Worm (Caenorhabditis elegans) whole organism, L1 larva: ENCODE measurements around the gene nhl-2.

Experiments
- C04F5.9 ChIP-seq: sonication (generic microtip); optimal IDR thresholded peaks from 2 replicates; lab custom pipeline; 2016; ENCODE audit warnings: missing genetic modification characterization, missing compliant biosample characterization
- C16A3.4 ChIP-seq: fragments of 150-350 bp; optimal IDR thresholded peaks from 2 replicates; lab custom pipeline; 2014; ENCODE audit warnings: missing biosample characterization, missing genetic modification characterization
- C34B4.2 ChIP-seq: sonication (generic microtip); optimal IDR thresholded peaks from 2 replicates; lab custom pipeline; 2017; ENCODE audit warnings: mild to moderate bottlenecking, missing genetic modification characterization, missing compliant biosample characterization
- F16B12.6 ChIP-seq: fragments of 150-350 bp; optimal IDR thresholded peaks from 2 replicates; lab custom pipeline; 2014; ENCODE audit warnings: missing biosample characterization, missing genetic modification characterization
- Y116A8C.19 ChIP-seq: sonication (generic microtip); optimal IDR thresholded peaks from 2 replicates; lab custom pipeline; 2016; ENCODE audit warnings: missing compliant biosample characterization, missing genetic modification characterization, borderline replicate concordance
- aha-1 ChIP-seq: fragments of 150-350 bp; optimal IDR thresholded peaks from 2 replicates; lab custom pipeline; 2014; ENCODE audit warnings: missing biosample characterization, missing genetic modification characterization
- alr-1 ChIP-seq: fragments of 200-800 bp; sonication (Bioruptor generic); optimal IDR thresholded peaks from 2 replicates; lab custom pipeline; 2018; ENCODE audit warnings: borderline replicate concordance, mild to moderate bottlenecking, missing genetic modification characterization, missing compliant biosample characterization
- blmp-1 ChIP-seq: fragments of 150-350 bp; optimal IDR thresholded peaks from 2 replicates; lab custom pipeline; 2014; ENCODE audit warnings: missing biosample characterization, missing genetic modification characterization
- ceh-63 ChIP-seq: fragments of 200-800 bp; sonication (Bioruptor generic); optimal IDR thresholded peaks from 2 replicates; lab custom pipeline; 2018; ENCODE audit warnings: mild to moderate bottlenecking, missing genetic modification characterization, missing compliant biosample characterization
- ceh-88 ChIP-seq: fragments of 200-800 bp; sonication (Bioruptor generic); IDR thresholded peaks from 2 replicates; pipeline ENCODE4 v1.3.6; 2022; ENCODE audit warnings: missing genetic modification characterization, missing compliant biosample characterization
- dpl-1 ChIP-seq, 3 experiments: fragments of 150-350 bp in 2 of 3; sonication (generic microtip) in 1 of 3; optimal IDR thresholded peaks; 2 replicates each; lab custom pipeline; 2014 to 2017; ENCODE audit warnings: missing biosample characterization in 3 of 3, missing genetic modification characterization in 3 of 3, missing genetic modification reagents in 3 of 3
- egl-27 ChIP-seq, 2 experiments: fragments of 150-350 bp in 1 of 2; sonication (generic microtip); optimal IDR thresholded peaks; 3 replicates each; lab custom pipeline; 2017 to 2018; ENCODE audit warnings: missing biosample characterization in 2 of 2, missing genetic modification characterization in 2 of 2, missing genetic modification reagents in 2 of 2
- elt-2 ChIP-seq: sonication (generic microtip); optimal IDR thresholded peaks from 2 replicates; lab custom pipeline; 2016; ENCODE audit warnings: missing genetic modification characterization, mild to moderate bottlenecking, inconsistent platforms, missing compliant biosample characterization, missing genetic modification reagents
- elt-3 ChIP-seq, 6 experiments: fragments of 150-350 bp in 1 of 6; sonication (generic microtip); optimal IDR thresholded peaks; 2 replicates each; lab custom pipeline; 2017 to 2018; ENCODE audit warnings: missing biosample characterization in 6 of 6, missing genetic modification characterization in 6 of 6, inconsistent platforms in 1 of 6
- ets-5 ChIP-seq: fragments of 200-800 bp; sonication (Bioruptor generic); IDR thresholded peaks from 2 replicates; pipeline ENCODE4 v1.3.6; 2022; ENCODE audit warnings: missing genetic modification characterization, missing compliant biosample characterization
- fkh-10 ChIP-seq: sonication (generic microtip); optimal IDR thresholded peaks from 2 replicates; lab custom pipeline; 2017; ENCODE audit warnings: missing biosample characterization, missing genetic modification reagents, missing genetic modification characterization
- fkh-8 ChIP-seq: sonication (generic microtip); optimal IDR thresholded peaks from 2 replicates; lab custom pipeline; 2016; ENCODE audit warnings: mild to moderate bottlenecking, missing genetic modification characterization, missing compliant biosample characterization
- fos-1 ChIP-seq: fragments of 150-350 bp; optimal IDR thresholded peaks from 2 replicates; lab custom pipeline; 2014; ENCODE audit warnings: missing biosample characterization, missing genetic modification characterization
- hlh-17 ChIP-seq: fragments of 200-800 bp; sonication (Bioruptor generic); optimal IDR thresholded peaks from 2 replicates; lab custom pipeline; 2018; ENCODE audit warnings: missing genetic modification characterization, mild to moderate bottlenecking, missing compliant biosample characterization, moderate library complexity, borderline replicate concordance
- irx-1 ChIP-seq: sonication (generic microtip); optimal IDR thresholded peaks from 2 replicates; lab custom pipeline; 2016; ENCODE audit warnings: missing genetic modification characterization, missing compliant biosample characterization
- lin-14 ChIP-seq: fragments of 200-800 bp; sonication (Bioruptor generic); optimal IDR thresholded peaks from 2 replicates; lab custom pipeline; 2018; ENCODE audit warnings: mild to moderate bottlenecking, missing genetic modification characterization, moderate library complexity, missing compliant biosample characterization
- lin-15B ChIP-seq: fragments of 150-350 bp; sonication (generic microtip); optimal IDR thresholded peaks from 3 replicates; lab custom pipeline; 2014; ENCODE audit warnings: missing biosample characterization, missing genetic modification characterization
- lsy-2 ChIP-seq, 2 experiments: fragments of 150-350 bp; optimal IDR thresholded peaks; 2 replicates each; lab custom pipeline; 2014; ENCODE audit warnings: missing biosample characterization in 2 of 2, missing genetic modification characterization in 2 of 2
- mep-1 ChIP-seq: fragments of 150-350 bp; optimal IDR thresholded peaks from 2 replicates; lab custom pipeline; 2014; ENCODE audit warnings: missing biosample characterization, missing genetic modification characterization
- nhr-11 ChIP-seq: fragments of 150-350 bp; optimal IDR thresholded peaks from 2 replicates; lab custom pipeline; 2014; ENCODE audit warnings: missing biosample characterization, missing genetic modification characterization
- nhr-237 ChIP-seq: fragments of 150-350 bp; optimal IDR thresholded peaks from 2 replicates; lab custom pipeline; 2014; ENCODE audit warnings: missing biosample characterization, missing genetic modification characterization
- nhr-28 ChIP-seq: fragments of 150-350 bp; optimal IDR thresholded peaks from 2 replicates; lab custom pipeline; 2014; ENCODE audit warnings: missing biosample characterization, missing genetic modification characterization
- nhr-47 ChIP-seq: sonication (generic microtip); optimal IDR thresholded peaks from 2 replicates; lab custom pipeline; 2016; ENCODE audit warnings: mild to moderate bottlenecking, missing genetic modification characterization, moderate library complexity, missing compliant biosample characterization
- nhr-71 ChIP-seq: sonication (generic microtip); optimal IDR thresholded peaks from 2 replicates; lab custom pipeline; 2016; ENCODE audit warnings: mild to moderate bottlenecking, missing genetic modification characterization, moderate library complexity, missing compliant biosample characterization
- nhr-76 ChIP-seq: sonication (generic microtip); optimal IDR thresholded peaks from 2 replicates; lab custom pipeline; 2017; ENCODE audit warnings: missing biosample characterization, missing genetic modification characterization
- nhr-77 ChIP-seq: fragments of 150-350 bp; optimal IDR thresholded peaks from 2 replicates; lab custom pipeline; 2014; ENCODE audit warnings: missing biosample characterization, missing genetic modification characterization
- nhr-90 ChIP-seq: sonication (generic microtip); optimal IDR thresholded peaks from 2 replicates; lab custom pipeline; 2016; ENCODE audit warnings: mild to moderate bottlenecking, missing genetic modification characterization, missing compliant biosample characterization; ENCODE audit not compliant: poor library complexity
- rnt-1 ChIP-seq: sonication (generic microtip); optimal IDR thresholded peaks from 2 replicates; lab custom pipeline; 2016; ENCODE audit warnings: mild to moderate bottlenecking, missing genetic modification characterization, moderate library complexity, missing compliant biosample characterization
- skn-1 ChIP-seq: fragments of 150-350 bp; optimal IDR thresholded peaks from 2 replicates; lab custom pipeline; 2014; ENCODE audit warnings: missing biosample characterization, missing genetic modification characterization
- snpc-4 ChIP-seq: fragments of 150-350 bp; optimal IDR thresholded peaks from 2 replicates; lab custom pipeline; 2014; ENCODE audit warnings: missing biosample characterization, missing genetic modification characterization
- snu-23 ChIP-seq: sonication (generic microtip); optimal IDR thresholded peaks from 2 replicates; lab custom pipeline; 2016; ENCODE audit warnings: missing genetic modification characterization, missing compliant biosample characterization
- sox-4 ChIP-seq: sonication (generic microtip); optimal IDR thresholded peaks from 2 replicates; lab custom pipeline; 2016; ENCODE audit warnings: missing genetic modification characterization, missing compliant biosample characterization
- sup-37 ChIP-seq: fragments of 200-800 bp; sonication (Bioruptor generic); optimal IDR thresholded peaks from 2 replicates; lab custom pipeline; 2018; ENCODE audit warnings: mild to moderate bottlenecking, missing genetic modification characterization, missing compliant biosample characterization
- tbx-2 ChIP-seq: sonication (generic microtip); optimal IDR thresholded peaks from 2 replicates; lab custom pipeline; 2016; ENCODE audit warnings: missing genetic modification characterization, missing compliant biosample characterization
- tlp-1 ChIP-seq: fragments of 150-350 bp; optimal IDR thresholded peaks from 2 replicates; lab custom pipeline; 2014; ENCODE audit warnings: missing biosample characterization, missing genetic modification characterization
- unc-130 ChIP-seq: fragments of 150-350 bp; optimal IDR thresholded peaks from 2 replicates; lab custom pipeline; 2017; ENCODE audit warnings: missing biosample characterization, missing genetic modification characterization, inconsistent platforms
- unc-62 ChIP-seq: fragments of 150-350 bp; optimal IDR thresholded peaks from 2 replicates; lab custom pipeline; 2014; ENCODE audit warnings: missing biosample characterization, missing genetic modification reagents, missing genetic modification characterization
- xbp-1 ChIP-seq: sonication (generic microtip); optimal IDR thresholded peaks from 2 replicates; lab custom pipeline; 2016; ENCODE audit warnings: missing genetic modification characterization, missing compliant biosample characterization
- zip-4 ChIP-seq: fragments of 200-800 bp; sonication (Bioruptor generic); optimal IDR thresholded peaks from 2 replicates; lab custom pipeline; 2018; ENCODE audit warnings: mild to moderate bottlenecking, missing genetic modification characterization, moderate library complexity, missing compliant biosample characterization
- ztf-11 ChIP-seq, 2 experiments: sonication (generic microtip); optimal IDR thresholded peaks; 2 replicates each; lab custom pipeline; 2016 to 2017; ENCODE audit warnings: missing genetic modification characterization in 2 of 2, missing biosample characterization in 1 of 2, missing compliant biosample characterization in 1 of 2
- ztf-4 ChIP-seq: fragments of 150-350 bp; optimal IDR thresholded peaks from 2 replicates; lab custom pipeline; 2014; ENCODE audit warnings: missing biosample characterization, missing genetic modification characterization

nhl-2 gene

ce11 chrIII:4912317-4912716 is 13.4 kb upstream of the nhl-2 start, which contains the start of the genes F26F4.9 and cee-1 (continued):
- no peak for TF ChIP-seq ztf-4
- no peak for TF ChIP-seq fos-1
- TF ChIP-seq F16B12.6 (tag; lab: Kevin White, UChicago): peak; percentile 40
- peak; percentile 8 for TF ChIP-seq zip-4 (GFP tag; lab: Kevin White, UChicago)
- peak; percentile 96 for TF ChIP-seq rnt-1 (tag; lab: Kevin White, UChicago)
- TF ChIP-seq alr-1 (tag; lab: Kevin White, UChicago): no peak
- peak; percentile 22 for TF ChIP-seq skn-1
- no peak for TF ChIP-seq nhr-28 (tag; lab: Kevin White, UChicago)
- TF ChIP-seq ets-5 (GFP tag; lab: Robert Waterston, UW): no peak
- TF ChIP-seq elt-3 (tag; optimal IDR thresholded peaks at IDR 0.05; lab: Kevin White, UChicago): peak in 1 of 6 experiments; percentile 14
- TF ChIP-seq nhr-90 (tag; lab: Kevin White, UChicago): peak; percentile 84
- TF ChIP-seq hlh-17: no peak
- TF ChIP-seq nhr-76: no peak
- no peak for TF ChIP-seq C34B4.2 (tag; lab: Kevin White, UChicago)
- TF ChIP-seq C16A3.4: peak; percentile 35
- TF ChIP-seq lsy-2 (tag; optimal IDR thresholded peaks at IDR 0.05; lab: Kevin White, UChicago): peak; percentile 63 to 69
- peak; percentile 70 for TF ChIP-seq fkh-8 (tag; lab: Kevin White, UChicago)
- TF ChIP-seq irx-1 (tag; lab: Kevin White, UChicago): peak; percentile 86
- peak; percentile 87 for TF ChIP-seq sox-4 (tag; lab: Kevin White, UChicago)
- TF ChIP-seq nhr-11 (tag; lab: Kevin White, UChicago): no peak
- TF ChIP-seq fkh-10 (GFP tag; lab: Kevin White, UChicago): no peak
- peak; percentile 73 for TF ChIP-seq Y116A8C.19 (tag; lab: Kevin White, UChicago)
- peak; percentile 82 for TF ChIP-seq tbx-2
- TF ChIP-seq ceh-88: no peak
- no peak for TF ChIP-seq sup-37
- peak; percentile 78 for TF ChIP-seq xbp-1
- TF ChIP-seq snpc-4: no peak
- TF ChIP-seq elt-2 (tag; lab: Kevin White, UChicago): peak; percentile 44
- TF ChIP-seq ztf-11 (tag; optimal IDR thresholded peaks at IDR 0.05; lab: Kevin White, UChicago): peak in 1 of 2 experiments; percentile 88
- no peak for TF ChIP-seq nhr-237 (tag; lab: Kevin White, UChicago)
- no peak for TF ChIP-seq unc-130 (tag; lab: Kevin White, UChicago)
- peak; percentile 75 for TF ChIP-seq snu-23
- no peak for TF ChIP-seq ceh-63 (GFP tag; lab: Kevin White, UChicago)
- TF ChIP-seq lin-14 (GFP tag; lab: Kevin White, UChicago): peak; percentile 71
- TF ChIP-seq tlp-1 (tag; lab: Kevin White, UChicago): no peak
- TF ChIP-seq nhr-71 (tag; lab: Kevin White, UChicago): peak; percentile 84
- TF ChIP-seq mep-1: peak; percentile 84
- no peak for TF ChIP-seq nhr-77 (tag; lab: Kevin White, UChicago)
- TF ChIP-seq egl-27 (tag; optimal IDR thresholded peaks at IDR 0.05; lab: Kevin White, UChicago): no peak
- no peak for TF ChIP-seq aha-1 (tag; lab: Kevin White, UChicago)
- TF ChIP-seq nhr-47 (tag; lab: Kevin White, UChicago): peak; percentile 82
- TF ChIP-seq lin-15B (tag; lab: Kevin White, UChicago): no peak
- peak; percentile 66 for TF ChIP-seq C04F5.9
- TF ChIP-seq unc-62 (GFP tag; lab: Kevin White, UChicago): no peak
- peak; percentile 40 for TF ChIP-seq blmp-1 (tag; lab: Kevin White, UChicago)
- TF ChIP-seq dpl-1 (GFP tag; optimal IDR thresholded peaks at IDR 0.05; lab: Kevin White, UChicago): peak; percentile 61 to 76 (median 68)
